Worm (Caenorhabditis elegans): ENCODE results near the gene C44B12.3.

ce11 chrIV:1147594-1147993 lies 43.0 kb downstream of the C44B12.3 start:
- TF ChIP-seq flt-1 (GFP tag; IDR thresholded peaks at IDR 0.05) (no peak), ref-1 (GFP tag; conservative IDR thresholded peaks at IDR 0.05) (no peak), cog-1 (tag; optimal IDR thresholded peaks at IDR 0.05) (no peak), T22C8.4 (GFP tag; IDR thresholded peaks at IDR 0.05) (no peak), ztf-23 (GFP tag; IDR thresholded peaks at IDR 0.05) (no peak)

Data from whole organism, midembryonic.